Fruit fly (Drosophila melanogaster): ENCODE data around the gene Hs2st.

Hs2st gene

DNA sequence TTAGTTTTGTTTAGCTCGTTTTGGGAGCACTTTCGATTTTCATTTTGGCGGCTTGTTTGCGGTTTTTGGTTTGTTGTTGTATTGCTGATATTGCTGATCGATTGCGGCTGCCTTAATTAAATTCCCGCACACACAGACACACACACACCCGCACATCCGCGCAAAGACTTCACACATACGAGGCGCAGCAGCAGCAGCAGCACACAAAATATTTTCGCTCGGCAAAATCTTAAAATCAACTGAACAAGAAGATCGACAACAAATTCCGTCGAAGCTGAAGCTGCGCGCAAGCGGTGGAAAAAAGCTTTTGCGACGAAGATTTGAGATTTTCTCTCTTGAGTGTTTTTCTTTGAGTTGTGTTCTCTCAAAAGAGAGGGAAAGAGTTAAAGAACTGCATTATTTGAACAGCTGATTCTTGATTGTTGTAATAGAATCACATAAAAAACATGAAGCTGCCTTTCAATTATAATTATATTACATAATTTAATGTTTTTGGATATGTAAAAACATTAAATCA, 30.3 kb downstream of the Hs2st start:
- TF ChIP-seq fd96Ca (GFP tag; IDR thresholded peaks at IDR 0.05) (no peak), rn (GFP tag; IDR thresholded peaks at IDR 0.05) (no peak), CG32121 (GFP tag; IDR thresholded peaks at IDR 0.05) (peak; percentile 47; the same call in 1 of the 2 replicates), CG8159 (tag; optimal IDR thresholded peaks at IDR 0.05) (no peak), CG13204 (GFP tag; optimal IDR thresholded peaks at IDR 0.05) (peak; percentile 10), gl (tag; optimal IDR thresholded peaks at IDR 0.05) (no peak), CG10348 (GFP tag; IDR thresholded peaks at IDR 0.05) (no peak), Ets98B (GFP tag; IDR thresholded peaks at IDR 0.05) (no peak), D1 (tag; optimal IDR thresholded peaks at IDR 0.05) (no peak), CG12605 (GFP tag; IDR thresholded peaks at IDR 0.05) (0 out of 2 replicates have a peak, but pooled peaks have one; percentile 31), CG4496 (GFP tag; IDR thresholded peaks at IDR 0.05) (peak; percentile 15; the same call in 1 of the 3 replicates), Snoo (tag; optimal IDR thresholded peaks at IDR 0.05) (no peak), CG17806 (tag; optimal IDR thresholded peaks at IDR 0.05) (no peak), CG8301 (tag; optimal IDR thresholded peaks at IDR 0.05) (no peak)

DNA sequence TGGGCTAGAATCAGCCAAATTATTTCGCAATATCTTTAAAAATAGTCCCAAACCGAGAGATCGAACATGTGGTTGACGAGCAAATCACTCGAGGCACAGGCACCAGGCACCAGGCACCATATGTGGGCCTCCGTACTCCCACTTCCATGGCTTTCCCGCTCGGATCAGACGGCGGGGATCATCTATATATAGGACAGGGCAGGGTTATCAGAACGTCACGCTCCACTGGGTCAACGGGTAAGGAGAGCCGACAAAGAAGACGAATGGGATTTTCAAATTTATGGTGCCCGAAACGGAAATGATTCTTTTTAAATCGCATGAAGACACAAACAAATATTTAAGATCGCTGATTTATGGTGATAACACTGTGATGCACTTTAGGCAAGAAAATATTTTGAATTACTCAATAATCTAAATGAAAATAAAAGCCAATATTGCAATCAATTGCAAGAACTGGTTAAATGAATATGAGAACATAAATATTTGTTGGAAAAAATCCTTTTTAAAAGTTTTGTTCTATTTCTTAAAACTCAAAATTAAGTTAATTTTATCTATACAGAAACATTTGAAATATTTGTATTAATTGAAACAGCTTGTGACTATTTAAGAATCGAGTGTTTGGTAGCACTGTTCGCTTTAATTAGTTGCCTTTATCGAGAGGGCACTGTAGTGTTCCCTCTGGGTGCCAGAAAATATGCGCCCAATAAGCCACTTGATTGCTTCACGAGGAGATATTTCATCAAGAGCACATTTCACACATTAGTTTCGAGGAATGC, 31.2 kb downstream of the Hs2st start:
- no peak for TF ChIP-seq CG12605 (GFP tag; IDR thresholded peaks at IDR 0.05)
- TF ChIP-seq CG14655 (GFP tag; optimal IDR thresholded peaks at IDR 0.05) = no peak
- TF ChIP-seq CG10348 (GFP tag; IDR thresholded peaks at IDR 0.05) = no peak
- TF ChIP-seq D1 (tag; optimal IDR thresholded peaks at IDR 0.05) = no peak
- no peak for TF ChIP-seq Pif1A (GFP tag; optimal IDR thresholded peaks at IDR 0.05)
- no peak for TF ChIP-seq CG8159 (tag; optimal IDR thresholded peaks at IDR 0.05)
- no peak for TF ChIP-seq EcR (GFP tag; optimal IDR thresholded peaks at IDR 0.05)
- no peak for TF ChIP-seq Ets98B (GFP tag; IDR thresholded peaks at IDR 0.05)
- no peak for TF ChIP-seq fd96Ca (GFP tag; IDR thresholded peaks at IDR 0.05)
- TF ChIP-seq CG8301 (tag; optimal IDR thresholded peaks at IDR 0.05) = no peak
- TF ChIP-seq CG13204 (GFP tag; optimal IDR thresholded peaks at IDR 0.05) = no peak
- TF ChIP-seq CG9948 (tag; optimal IDR thresholded peaks at IDR 0.05) = no peak
- no peak for TF ChIP-seq CG17806 (tag; optimal IDR thresholded peaks at IDR 0.05)

- TF ChIP-seq Pif1A (GFP tag; optimal IDR thresholded peaks at IDR 0.05) (no peak), CG13204 (GFP tag; optimal IDR thresholded peaks at IDR 0.05) (no peak), CG8301 (tag; optimal IDR thresholded peaks at IDR 0.05) (no peak), CG4496 (GFP tag; IDR thresholded peaks at IDR 0.05) (no peak), CG14655 (GFP tag; optimal IDR thresholded peaks at IDR 0.05) (no peak), CG9948 (tag; optimal IDR thresholded peaks at IDR 0.05) (no peak), CG32121 (GFP tag; IDR thresholded peaks at IDR 0.05) (no peak), CG8159 (tag; optimal IDR thresholded peaks at IDR 0.05) (no peak), Ets98B (GFP tag; IDR thresholded peaks at IDR 0.05) (no peak), CG17806 (tag; optimal IDR thresholded peaks at IDR 0.05) (no peak), Snoo (tag; optimal IDR thresholded peaks at IDR 0.05) (no peak), Pif1B (GFP tag; optimal IDR thresholded peaks at IDR 0.05) (no peak)
Observed at dm6 chr2L:19411966-19412365, 32.6 kb downstream of the Hs2st start.

DNA sequence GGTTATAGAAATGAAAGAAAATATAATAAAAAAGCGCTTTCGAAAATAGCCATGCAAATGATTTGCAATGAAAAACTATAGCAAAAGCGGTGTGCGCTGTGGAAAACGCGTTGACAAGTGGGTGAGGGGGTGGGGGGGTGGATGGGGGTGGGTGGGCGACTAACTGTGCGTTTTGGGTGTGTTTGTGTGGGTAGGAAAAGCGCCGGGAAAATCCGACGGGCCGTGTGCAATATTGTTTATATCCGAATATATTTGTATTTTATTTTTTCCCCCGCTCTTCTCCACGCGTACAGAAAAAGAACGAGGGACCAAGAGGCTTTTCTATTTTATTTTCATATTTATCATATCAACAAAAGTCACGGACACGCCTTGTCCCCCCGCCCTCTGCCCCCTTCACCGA, 38.1 kb downstream of the Hs2st start:
- TF ChIP-seq EcR (GFP tag; optimal IDR thresholded peaks at IDR 0.05) = no peak
- TF ChIP-seq CG17806 (tag; optimal IDR thresholded peaks at IDR 0.05) = no peak

DNA sequence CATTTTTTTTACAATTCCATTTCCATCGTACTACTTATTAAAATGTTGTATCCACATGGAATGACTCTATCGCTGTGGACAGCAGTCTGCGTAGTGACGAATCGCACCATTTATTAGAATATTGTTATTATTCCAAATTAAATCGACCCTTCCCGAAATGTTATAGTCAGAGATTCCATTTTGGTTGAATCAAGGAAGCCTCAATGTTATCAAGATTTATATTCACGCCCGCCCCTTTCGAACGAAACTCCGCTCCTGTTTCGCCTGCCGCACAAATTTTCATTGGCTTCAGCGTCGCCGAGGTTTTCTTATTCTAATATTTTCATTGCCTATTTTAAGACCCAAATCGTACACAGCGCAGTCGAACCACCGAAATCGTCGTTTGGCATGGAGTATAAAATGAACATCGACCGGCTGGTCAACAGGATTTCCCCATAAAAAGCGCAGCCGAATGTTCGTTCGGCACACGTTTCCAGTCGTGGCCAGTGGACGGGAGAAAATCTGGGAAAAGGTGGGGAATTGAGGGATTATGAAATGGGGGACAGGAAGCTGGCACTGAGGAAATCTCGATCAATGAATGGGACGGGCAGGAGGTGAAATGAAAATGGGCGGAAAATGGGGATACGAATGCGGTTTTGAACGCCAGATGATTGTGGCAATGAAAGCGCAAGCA, 38.7 kb downstream of the Hs2st start:
- TF ChIP-seq CG17806 (tag; optimal IDR thresholded peaks at IDR 0.05) (no peak), CG14655 (GFP tag; optimal IDR thresholded peaks at IDR 0.05) (no peak), CG8301 (tag; optimal IDR thresholded peaks at IDR 0.05) (no peak), CG8159 (tag; optimal IDR thresholded peaks at IDR 0.05) (no peak), Pif1A (GFP tag; optimal IDR thresholded peaks at IDR 0.05) (no peak)

- TF ChIP-seq CG13204 (GFP tag; optimal IDR thresholded peaks at IDR 0.05) (no peak), CG8301 (tag; optimal IDR thresholded peaks at IDR 0.05) (no peak), CG9948 (tag; optimal IDR thresholded peaks at IDR 0.05) (no peak), CG32121 (GFP tag; IDR thresholded peaks at IDR 0.05) (0 out of 2 replicates have a peak, but pooled peaks have one; percentile 39)
Observed at dm6 chr2L:19404804-19405203, 39.7 kb downstream of the Hs2st start.

dm6 chr2L:19403398-19403797, 41.2 kb downstream of the Hs2st start:
- TF ChIP-seq CG32121 (GFP tag; IDR thresholded peaks at IDR 0.05) (peak; percentile 17; the same call in 1 of the 2 replicates), CG10348 (GFP tag; IDR thresholded peaks at IDR 0.05) (no peak), CG34367 (tag; optimal IDR thresholded peaks at IDR 0.05) (no peak), CG8301 (tag; optimal IDR thresholded peaks at IDR 0.05) (no peak), Snoo (tag; optimal IDR thresholded peaks at IDR 0.05) (no peak)
